Worm (Caenorhabditis elegans) whole organism, L4 larva: ENCODE results near the gene lips-5.

Source experiments
- D1046.2 ChIP-seq: fragments of 200-800 bp; sonication (Bioruptor generic); IDR thresholded peaks from 2 replicates; pipeline ENCODE4 v1.3.6; 2022; ENCODE audit warnings: missing genetic modification characterization, missing compliant biosample characterization
- F44E2.7 ChIP-seq: fragments of 200-800 bp; sonication (Bioruptor generic); IDR thresholded peaks from 2 replicates; pipeline ENCODE4 v2.1.2; 2022; ENCODE audit warnings: missing genetic modification characterization, missing compliant biosample characterization
- F49E8.2 ChIP-seq: sonication (generic microtip); optimal IDR thresholded peaks from 2 replicates; lab custom pipeline; 2016; ENCODE audit warnings: missing compliant biosample characterization, mild to moderate bottlenecking, missing genetic modification characterization, borderline replicate concordance
- ZK546.5 ChIP-seq, 2 experiments: sonication (generic microtip); optimal IDR thresholded peaks; 2 replicates each; lab custom pipeline; 2017; ENCODE audit warnings: missing biosample characterization in 2 of 2, missing genetic modification characterization in 2 of 2
- aha-1 ChIP-seq: fragments of 150-350 bp; peaks from one replicate; lab custom pipeline; 2014; ENCODE audit warnings: missing biosample characterization, missing genetic modification characterization
- aly-2 ChIP-seq: sonication (generic microtip); optimal IDR thresholded peaks from 2 replicates; lab custom pipeline; 2018; ENCODE audit warnings: missing biosample characterization, missing genetic modification characterization
- ceh-20 ChIP-seq: fragments of 200-800 bp; sonication (Bioruptor generic); IDR thresholded peaks from 2 replicates; pipeline ENCODE4 v1.3.6; 2022; ENCODE audit warnings: missing genetic modification reagents, missing genetic modification characterization, missing compliant biosample characterization
- ceh-62 ChIP-seq: sonication (generic microtip); optimal IDR thresholded peaks from 2 replicates; lab custom pipeline; 2017; ENCODE audit warnings: missing biosample characterization, missing genetic modification characterization
- ces-1 ChIP-seq: fragments of 150-350 bp; sonication (generic microtip); optimal IDR thresholded peaks from 4 replicates; lab custom pipeline; 2014; ENCODE audit warnings: missing biosample characterization, missing genetic modification reagents, missing genetic modification characterization
- cey-2 ChIP-seq: sonication (generic microtip); optimal IDR thresholded peaks from 3 replicates; lab custom pipeline; 2017; ENCODE audit warnings: missing genetic modification characterization, mild to moderate bottlenecking, missing compliant biosample characterization, antibody characterized with exemption, borderline replicate concordance; ENCODE audit not compliant: insufficient read depth
- ctbp-1 ChIP-seq: fragments of 200-800 bp; sonication (Bioruptor generic); IDR thresholded peaks from 2 replicates; pipeline ENCODE4 v1.3.6; 2022; ENCODE audit warnings: missing genetic modification reagents, missing genetic modification characterization, missing compliant biosample characterization
- daf-16 ChIP-seq, 3 experiments: sonication (generic microtip); optimal IDR thresholded peaks; 2 replicates each; lab custom pipeline; 2016 to 2017; ENCODE audit warnings: missing genetic modification characterization in 3 of 3, missing genetic modification reagents in 3 of 3, mild to moderate bottlenecking in 2 of 3, missing compliant biosample characterization in 2 of 3, missing biosample characterization in 1 of 3, moderate library complexity in 1 of 3
- dmd-6 ChIP-seq: fragments of 200-800 bp; sonication (Bioruptor generic); IDR thresholded peaks from 2 replicates; pipeline ENCODE4 v1.3.6; 2022; ENCODE audit warnings: missing genetic modification reagents, missing genetic modification characterization, missing compliant biosample characterization
- dve-1 ChIP-seq: sonication (generic microtip); optimal IDR thresholded peaks from 2 replicates; lab custom pipeline; 2017; ENCODE audit warnings: antibody characterized with exemption, mild to moderate bottlenecking, missing genetic modification characterization, missing compliant biosample characterization; ENCODE audit not compliant: insufficient read depth
- egl-43 ChIP-seq: fragments of 200-800 bp; sonication (Bioruptor generic); IDR thresholded peaks from 2 replicates; pipeline ENCODE4 v1.3.6; 2022; ENCODE audit warnings: missing genetic modification reagents, missing genetic modification characterization, missing compliant biosample characterization
- fos-1 ChIP-seq: fragments of 150-350 bp; optimal IDR thresholded peaks from 2 replicates; lab custom pipeline; 2014; ENCODE audit warnings: missing biosample characterization, missing genetic modification characterization
- gei-8 ChIP-seq: fragments of 200-800 bp; sonication (Bioruptor generic); optimal IDR thresholded peaks from 2 replicates; lab custom pipeline; 2018; ENCODE audit warnings: mild to moderate bottlenecking, missing genetic modification characterization, missing compliant biosample characterization
- hif-1 ChIP-seq, 2 experiments: sonication (generic microtip); optimal IDR thresholded peaks; 2 replicates each; lab custom pipeline; 2016 to 2017; ENCODE audit warnings: missing compliant biosample characterization in 2 of 2, missing genetic modification characterization in 2 of 2, missing genetic modification reagents in 2 of 2, missing genotype in 2 of 2, mild to moderate bottlenecking in 1 of 2
- hmg-1.1 ChIP-seq: fragments of 200-800 bp; sonication (Bioruptor generic); IDR thresholded peaks from 2 replicates; pipeline ENCODE4 v1.3.6; 2022; ENCODE audit warnings: missing genetic modification reagents, missing genetic modification characterization, missing compliant biosample characterization
- lim-7 ChIP-seq: fragments of 200-800 bp; sonication (Bioruptor generic); IDR thresholded peaks from 2 replicates; pipeline ENCODE4 v1.3.6; 2022; ENCODE audit warnings: missing genetic modification characterization, missing compliant biosample characterization
- lin-1 ChIP-seq: fragments of 200-800 bp; sonication (Bioruptor generic); IDR thresholded peaks from 2 replicates; pipeline ENCODE4 v1.3.6; 2022; ENCODE audit warnings: missing genetic modification reagents, missing genetic modification characterization, missing compliant biosample characterization
- lin-29 ChIP-seq: fragments of 200-800 bp; sonication (Bioruptor generic); IDR thresholded peaks from 2 replicates; pipeline ENCODE4 v1.3.6; 2022; ENCODE audit warnings: missing genetic modification reagents, missing genetic modification characterization, missing compliant biosample characterization
- lsy-2 ChIP-seq, 2 experiments: fragments of 150-350 bp in 1 of 2; sonication (generic microtip) in 1 of 2; optimal IDR thresholded peaks; 2 replicates each; lab custom pipeline; 2014 to 2017; ENCODE audit warnings: missing biosample characterization in 2 of 2, missing genetic modification characterization in 2 of 2
- mes-2 ChIP-seq: sonication (generic microtip); optimal IDR thresholded peaks from 2 replicates; lab custom pipeline; 2016; ENCODE audit warnings: missing genotype, mild to moderate bottlenecking, missing genetic modification characterization, missing compliant biosample characterization; ENCODE audit not compliant: poor library complexity, severe bottlenecking
- nhr-10 ChIP-seq: fragments of 150-350 bp; optimal IDR thresholded peaks from 2 replicates; lab custom pipeline; 2014; ENCODE audit warnings: missing biosample characterization, missing genetic modification characterization
- nhr-237 ChIP-seq: sonication (generic microtip); optimal IDR thresholded peaks from 2 replicates; lab custom pipeline; 2017; ENCODE audit warnings: missing biosample characterization, missing genetic modification characterization
- nhr-25 ChIP-seq: sonication (generic microtip); optimal IDR thresholded peaks from 2 replicates; lab custom pipeline; 2017; ENCODE audit warnings: missing genetic modification characterization, mild to moderate bottlenecking, missing compliant biosample characterization, antibody characterized with exemption, moderate library complexity, borderline replicate concordance; ENCODE audit not compliant: insufficient read depth
- nhr-28 ChIP-seq: fragments of 150-350 bp; optimal IDR thresholded peaks from 2 replicates; lab custom pipeline; 2014; ENCODE audit warnings: missing biosample characterization, missing genetic modification characterization
- nhr-42 ChIP-seq: fragments of 200-800 bp; sonication (Bioruptor generic); IDR thresholded peaks from 2 replicates; pipeline ENCODE4 v1.3.6; 2022; ENCODE audit warnings: missing genetic modification characterization, missing compliant biosample characterization
- nhr-48 ChIP-seq: sonication (generic microtip); optimal IDR thresholded peaks from 2 replicates; lab custom pipeline; 2016; ENCODE audit warnings: mild to moderate bottlenecking, missing genetic modification characterization, missing compliant biosample characterization
- nhr-76 ChIP-seq: fragments of 150-350 bp; optimal IDR thresholded peaks from 2 replicates; lab custom pipeline; 2014; ENCODE audit warnings: missing biosample characterization, missing genetic modification characterization
- pha-4 ChIP-seq, 2 experiments: fragments of 150-350 bp in 1 of 2; fragments of 200-800 bp in 1 of 2; sonication (Bioruptor generic) in 1 of 2; IDR thresholded peaks in 1 of 2; optimal IDR thresholded peaks in 1 of 2; 2 replicates each; pipeline versions ENCODE4 v1.3.6 to Lab custom; 2014 to 2022; ENCODE audit warnings: missing genetic modification characterization in 2 of 2, missing genetic modification reagents in 2 of 2, missing biosample characterization in 1 of 2, missing compliant biosample characterization in 1 of 2
- php-3 ChIP-seq: fragments of 200-800 bp; sonication (Bioruptor generic); IDR thresholded peaks from 2 replicates; pipeline ENCODE4 v1.3.6; 2022; ENCODE audit warnings: missing genetic modification reagents, missing genetic modification characterization, missing compliant biosample characterization
- sdz-12 ChIP-seq: fragments of 200-800 bp; sonication (Bioruptor generic); optimal IDR thresholded peaks from 2 replicates; lab custom pipeline; 2018; ENCODE audit warnings: mild to moderate bottlenecking, missing genetic modification characterization, missing compliant biosample characterization
- set-16 ChIP-seq: fragments of 200-800 bp; sonication (Bioruptor generic); IDR thresholded peaks from 2 replicates; pipeline ENCODE4 v1.3.6; 2022; ENCODE audit warnings: missing genetic modification reagents, missing genetic modification characterization, missing compliant biosample characterization
- skn-1 ChIP-seq: fragments of 150-350 bp; optimal IDR thresholded peaks from 2 replicates; lab custom pipeline; 2014; ENCODE audit warnings: missing biosample characterization, missing genetic modification characterization
- spr-3 ChIP-seq: fragments of 200-800 bp; sonication (Bioruptor generic); optimal IDR thresholded peaks from 2 replicates; lab custom pipeline; 2018; ENCODE audit warnings: mild to moderate bottlenecking, missing genetic modification characterization, missing compliant biosample characterization
- tag-97 ChIP-seq: fragments of 200-800 bp; sonication (Bioruptor generic); IDR thresholded peaks from 2 replicates; pipeline ENCODE4 v1.3.6; 2022; ENCODE audit warnings: missing genetic modification characterization, missing compliant biosample characterization
- tra-1 ChIP-seq: fragments of 200-800 bp; sonication (Bioruptor generic); IDR thresholded peaks from 2 replicates; pipeline ENCODE4 v1.3.6; 2022; ENCODE audit warnings: missing genetic modification reagents, missing genetic modification characterization, missing compliant biosample characterization
- unc-130 ChIP-seq: sonication (generic microtip); optimal IDR thresholded peaks from 2 replicates; lab custom pipeline; 2016; ENCODE audit warnings: missing genetic modification reagents, missing genetic modification characterization, missing compliant biosample characterization
- unc-39 ChIP-seq: sonication (generic microtip); optimal IDR thresholded peaks from 2 replicates; lab custom pipeline; 2017; ENCODE audit warnings: missing biosample characterization, missing genetic modification characterization
- unc-62 ChIP-seq, 3 experiments: fragments of 150-350 bp in 1 of 3; sonication (generic microtip); optimal IDR thresholded peaks in 2 of 3; peaks in 1 of 3; 1 replicate in 1 of 3; 2 replicates in 2 of 3; lab custom pipeline; 2014 to 2017; ENCODE audit warnings: missing biosample characterization in 3 of 3, missing genetic modification characterization in 3 of 3, missing genetic modification reagents in 3 of 3, missing genotype in 1 of 3
- zfp-2 ChIP-seq: sonication (generic microtip); optimal IDR thresholded peaks from 2 replicates; lab custom pipeline; 2016; ENCODE audit warnings: mild to moderate bottlenecking, missing genetic modification characterization, missing compliant biosample characterization
- zfp-3 ChIP-seq: fragments of 200-800 bp; sonication (Bioruptor generic); conservative IDR thresholded peaks from 2 replicates; pipeline ENCODE4 v1.3.6; 2022; ENCODE audit warnings: missing genetic modification reagents, missing genetic modification characterization, missing compliant biosample characterization
- zip-2 ChIP-seq: fragments of 150-350 bp; optimal IDR thresholded peaks from 2 replicates; lab custom pipeline; 2014; ENCODE audit warnings: missing biosample characterization, missing genetic modification characterization

The lips-5 gene

DNA sequence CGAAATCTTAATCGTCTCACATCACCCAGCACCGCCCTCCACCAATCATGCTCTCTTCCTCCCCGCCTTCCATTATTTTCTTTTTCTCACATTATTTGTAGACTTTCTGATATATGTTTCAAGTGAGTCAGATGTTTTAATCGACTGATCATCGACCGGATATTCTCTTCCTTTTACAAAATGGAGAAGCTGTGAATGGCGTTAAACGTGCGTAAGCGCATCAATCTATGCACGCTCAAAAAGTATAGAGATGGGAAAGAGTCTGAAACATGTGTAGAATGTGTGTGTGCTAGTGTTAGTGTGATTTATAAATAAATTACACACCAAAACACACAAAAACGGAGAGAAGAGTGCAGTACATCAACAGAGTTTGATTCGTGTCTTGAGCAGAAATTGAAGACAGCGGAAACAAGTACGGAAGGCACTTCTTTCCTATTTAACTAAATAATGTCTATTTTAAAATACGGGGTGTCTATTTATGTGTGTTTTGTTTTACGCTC, 3.5 kb upstream of the lips-5 start:
- TF ChIP-seq lin-29 (GFP tag; lab: Robert Waterston, UW) (no peak), aha-1 (peak; percentile 98)

DNA sequence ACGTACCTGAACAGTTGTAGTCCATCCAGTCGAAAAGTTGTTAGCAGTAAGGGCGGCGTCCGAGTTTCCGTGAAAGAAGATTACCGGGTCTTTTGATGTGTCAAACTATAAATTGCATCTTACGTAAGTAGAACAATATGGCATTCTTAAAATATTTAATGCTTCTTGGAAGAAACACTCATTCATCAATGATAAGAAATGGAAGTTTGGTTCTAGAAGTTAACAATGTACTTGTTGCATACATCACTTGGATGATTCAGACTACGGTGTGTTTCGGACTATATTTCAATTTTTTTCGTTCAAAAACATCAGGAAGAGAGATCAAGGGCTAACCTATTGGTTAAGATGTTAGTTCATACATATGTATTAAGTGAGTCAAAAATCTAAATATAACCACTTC, 1.4 kb downstream of the lips-5 start:
- no peak for TF ChIP-seq fos-1 (tag; lab: Kevin White, UChicago)
- no peak for TF ChIP-seq ces-1 (GFP tag; lab: Kevin White, UChicago)
- no peak for TF ChIP-seq hif-1 (tag; optimal IDR thresholded peaks at IDR 0.05; lab: Kevin White, UChicago)
- TF ChIP-seq lim-7 (GFP tag; lab: Robert Waterston, UW) = no peak
- TF ChIP-seq zfp-3 (GFP tag; lab: Robert Waterston, UW) = no peak
- no peak for TF ChIP-seq mes-2 (tag; lab: Kevin White, UChicago)
- TF ChIP-seq zip-2 (tag; lab: Kevin White, UChicago) = no peak
- no peak for TF ChIP-seq aly-2
- TF ChIP-seq lin-1 (GFP tag; lab: Robert Waterston, UW) = no peak
- no peak for TF ChIP-seq cey-2 (tag; lab: Kevin White, UChicago)
- TF ChIP-seq nhr-25 (tag; lab: Kevin White, UChicago) = no peak
- TF ChIP-seq nhr-10 (tag; lab: Kevin White, UChicago) = no peak
- TF ChIP-seq D1046.2 = no peak
- no peak for TF ChIP-seq hmg-1.1
- TF ChIP-seq php-3 (GFP tag; lab: Robert Waterston, UW) = no peak
- no peak for TF ChIP-seq unc-130
- TF ChIP-seq nhr-237 (tag; lab: Kevin White, UChicago) = no peak
- TF ChIP-seq unc-39 (tag; lab: Kevin White, UChicago) = no peak
- no peak for TF ChIP-seq ceh-62 (tag; lab: Kevin White, UChicago)
- TF ChIP-seq nhr-76 (tag; lab: Kevin White, UChicago) = no peak

DNA sequence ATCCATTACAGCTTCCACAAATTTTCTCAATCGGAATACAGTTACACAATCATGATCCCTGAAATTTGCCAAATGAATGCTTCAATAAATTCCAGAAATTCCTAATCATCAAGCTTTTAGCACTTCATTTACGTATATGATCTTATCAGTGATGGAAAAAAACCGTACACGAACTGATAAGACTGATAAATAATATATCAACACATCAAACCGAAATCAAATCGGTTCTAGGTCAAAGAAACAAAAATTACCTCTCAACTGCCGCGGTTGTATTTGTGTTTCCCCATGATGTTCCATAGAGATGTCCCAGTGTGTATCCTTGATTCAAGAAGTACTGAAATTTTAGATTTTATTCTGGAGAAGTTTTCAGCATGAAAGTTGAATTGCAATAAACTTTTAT, 2.5 kb downstream of the lips-5 start:
- TF ChIP-seq F49E8.2 (tag; lab: Kevin White, UChicago) (no peak), daf-16 (GFP tag; optimal IDR thresholded peaks at IDR 0.05; lab: Kevin White, UChicago) (no peak), daf-16 (tag; optimal IDR thresholded peaks at IDR 0.05; lab: Kevin White, UChicago) (peak; percentile 55), tag-97 (GFP tag; lab: Robert Waterston, UW) (no peak), dve-1 (tag; lab: Kevin White, UChicago) (peak; percentile 15), ceh-20 (GFP tag; lab: Robert Waterston, UW) (no peak), sdz-12 (GFP tag; lab: Kevin White, UChicago) (no peak), F44E2.7 (GFP tag; lab: Robert Waterston, UW) (no peak), spr-3 (GFP tag; lab: Kevin White, UChicago) (no peak), pha-4 (GFP tag; IDR thresholded peaks at IDR 0.05; lab: Robert Waterston, UW) (no peak), pha-4 (tag; optimal IDR thresholded peaks at IDR 0.05; lab: Kevin White, UChicago) (no peak), skn-1 (tag; lab: Kevin White, UChicago) (no peak), nhr-48 (no peak), lsy-2 (tag; optimal IDR thresholded peaks at IDR 0.05; lab: Kevin White, UChicago) (no peak), egl-43 (GFP tag; lab: Robert Waterston, UW) (no peak), php-3 (GFP tag; lab: Robert Waterston, UW) (no peak), set-16 (no peak), lim-7 (GFP tag; lab: Robert Waterston, UW) (no peak), ctbp-1 (no peak), zfp-2 (no peak), nhr-28 (tag; lab: Kevin White, UChicago) (peak; percentile 73), unc-39 (tag; lab: Kevin White, UChicago) (no peak), zip-2 (tag; lab: Kevin White, UChicago) (no peak), nhr-42 (GFP tag; lab: Robert Waterston, UW) (no peak), ces-1 (GFP tag; lab: Kevin White, UChicago) (no peak), dmd-6 (GFP tag; lab: Robert Waterston, UW) (peak; percentile 70), aha-1 (peak; percentile 91), gei-8 (GFP tag; lab: Kevin White, UChicago) (no peak), hmg-1.1 (no peak), tra-1 (GFP tag; lab: Robert Waterston, UW) (no peak), unc-62 (GFP tag; optimal IDR thresholded peaks at IDR 0.05 in 1 of 2; lab: Kevin White, UChicago) (peak in 1 of 2 experiments; percentile 15), unc-62 (tag; optimal IDR thresholded peaks at IDR 0.05; lab: Kevin White, UChicago) (no peak), ZK546.5 (tag; optimal IDR thresholded peaks at IDR 0.05; lab: Kevin White, UChicago) (no peak), D1046.2 (no peak)
